Worm (Caenorhabditis elegans) whole organism, midembryonic: Measurements from ENCODE around the gene fil-1.

ENCODE experiments used
- T22C8.4 ChIP-seq: fragments of 200-800 bp; sonication (Bioruptor generic); IDR thresholded peaks from 2 replicates; pipeline ENCODE4 v1.3.6; 2022; ENCODE audit warnings: missing genetic modification characterization, missing compliant biosample characterization
- cog-1 ChIP-seq: sonication (generic microtip); optimal IDR thresholded peaks from 2 replicates; lab custom pipeline; 2016; ENCODE audit warnings: missing genetic modification characterization, missing compliant biosample characterization
- flt-1 ChIP-seq: fragments of 200-800 bp; sonication (Bioruptor generic); IDR thresholded peaks from 2 replicates; pipeline ENCODE4 v1.3.6; 2022; ENCODE audit warnings: missing genetic modification characterization, missing compliant biosample characterization
- klf-2 ChIP-seq: fragments of 200-800 bp; sonication (Bioruptor generic); conservative IDR thresholded peaks from 2 replicates; pipeline ENCODE4 v1.3.6; 2022; ENCODE audit warnings: missing genetic modification reagents, missing genetic modification characterization, missing compliant biosample characterization
- med-1 ChIP-seq: sonication (generic microtip); optimal IDR thresholded peaks from 2 replicates; lab custom pipeline; 2017; ENCODE audit warnings: missing genetic modification characterization, mild to moderate bottlenecking, missing compliant biosample characterization, antibody characterized with exemption, missing genetic modification reagents; ENCODE audit not compliant: insufficient read depth
- ref-1 ChIP-seq: fragments of 200-800 bp; sonication (Bioruptor generic); conservative IDR thresholded peaks from 2 replicates; pipeline ENCODE4 v1.3.6; 2022; ENCODE audit warnings: missing genetic modification reagents, missing genetic modification characterization, missing compliant biosample characterization
- tab-1 ChIP-seq: fragments of 200-800 bp; sonication (Bioruptor generic); IDR thresholded peaks from 2 replicates; pipeline ENCODE4 v1.3.6; 2022; ENCODE audit warnings: missing genetic modification characterization, missing compliant biosample characterization
- ztf-23 ChIP-seq: fragments of 200-800 bp; sonication (Bioruptor generic); IDR thresholded peaks from 2 replicates; pipeline ENCODE4 v1.3.6; 2022; ENCODE audit warnings: missing genetic modification reagents, missing genetic modification characterization, missing compliant biosample characterization
- ztf-29 ChIP-seq: fragments of 200-800 bp; sonication (Bioruptor generic); IDR thresholded peaks from 2 replicates; pipeline ENCODE4 v1.3.6; 2022; ENCODE audit warnings: missing genetic modification reagents, missing genetic modification characterization, missing compliant biosample characterization

The fil-1 gene

ce11 chrV:14993620-14994019 is at the start of gene fil-1:
Gene fil-1, plus strand, starts transcription at chrV:14993838.
- TF ChIP-seq T22C8.4 (GFP tag; lab: Robert Waterston, UW) (no peak), ztf-29 (GFP tag; lab: Robert Waterston, UW) (no peak), flt-1 (GFP tag; lab: Robert Waterston, UW) (no peak), tab-1 (no peak), cog-1 (tag; lab: Kevin White, UChicago) (no peak), klf-2 (GFP tag; lab: Robert Waterston, UW) (no peak), med-1 (GFP tag; lab: Kevin White, UChicago) (no peak), ztf-23 (GFP tag; lab: Robert Waterston, UW) (no peak), ref-1 (no peak)

ce11 chrV:14945124-14945523 is 48.5 kb upstream of the fil-1 start:
- TF ChIP-seq flt-1 (GFP tag; lab: Robert Waterston, UW) (no peak), med-1 (GFP tag; lab: Kevin White, UChicago) (no peak), T22C8.4 (GFP tag; lab: Robert Waterston, UW) (peak; percentile 78)

ce11 chrV:14945697-14946096 is 47.9 kb upstream of the fil-1 start, which contains the start of gene C30G7.3:
Gene C30G7.3, minus strand, starts transcription at chrV:14945704.
- TF ChIP-seq tab-1 = no peak
- TF ChIP-seq cog-1 (tag; lab: Kevin White, UChicago) = no peak
- TF ChIP-seq flt-1 (GFP tag; lab: Robert Waterston, UW) = no peak
- no peak for TF ChIP-seq ref-1
- no peak for TF ChIP-seq T22C8.4 (GFP tag; lab: Robert Waterston, UW)

- TF ChIP-seq med-1 (GFP tag; lab: Kevin White, UChicago) (no peak), cog-1 (tag; lab: Kevin White, UChicago) (no peak), klf-2 (GFP tag; lab: Robert Waterston, UW) (no peak), flt-1 (GFP tag; lab: Robert Waterston, UW) (no peak), ztf-29 (GFP tag; lab: Robert Waterston, UW) (no peak), tab-1 (no peak), ref-1 (no peak), T22C8.4 (GFP tag; lab: Robert Waterston, UW) (no peak), ztf-23 (GFP tag; lab: Robert Waterston, UW) (no peak)
Observed at ce11 chrV:14947022-14947421, 46.6 kb upstream of the fil-1 start, which contains the start of gene C30G7.4. Gene C30G7.4, minus strand, starts transcription at chrV:14947122.

ce11 chrV:14948566-14948965 is 45.1 kb upstream of the fil-1 start:
- TF ChIP-seq ztf-23 (GFP tag; lab: Robert Waterston, UW) (no peak), ref-1 (no peak)

- no peak for TF ChIP-seq T22C8.4 (GFP tag; lab: Robert Waterston, UW)
- no peak for TF ChIP-seq tab-1
- TF ChIP-seq ref-1 = no peak
- TF ChIP-seq med-1 (GFP tag; lab: Kevin White, UChicago) = no peak
- TF ChIP-seq klf-2 (GFP tag; lab: Robert Waterston, UW) = no peak
- no peak for TF ChIP-seq ztf-29 (GFP tag; lab: Robert Waterston, UW)
- TF ChIP-seq ztf-23 (GFP tag; lab: Robert Waterston, UW) = no peak
- TF ChIP-seq flt-1 (GFP tag; lab: Robert Waterston, UW) = no peak
- no peak for TF ChIP-seq cog-1 (tag; lab: Kevin White, UChicago)
Observed at ce11 chrV:14949477-14949876, 44.2 kb upstream of the fil-1 start, which contains the start of gene hil-1. Gene hil-1, plus strand, starts transcription at chrV:14949777.

ce11 chrV:14954633-14955032 is 39.0 kb upstream of the fil-1 start, which contains the start of gene C30G7.5:
Gene C30G7.5, minus strand, starts transcription at chrV:14954733.
- TF ChIP-seq flt-1 (GFP tag; lab: Robert Waterston, UW) = no peak
- no peak for TF ChIP-seq ref-1
- TF ChIP-seq T22C8.4 (GFP tag; lab: Robert Waterston, UW) = no peak
- no peak for TF ChIP-seq med-1 (GFP tag; lab: Kevin White, UChicago)
- no peak for TF ChIP-seq cog-1 (tag; lab: Kevin White, UChicago)
- TF ChIP-seq klf-2 (GFP tag; lab: Robert Waterston, UW) = no peak
- no peak for TF ChIP-seq ztf-23 (GFP tag; lab: Robert Waterston, UW)
- TF ChIP-seq ztf-29 (GFP tag; lab: Robert Waterston, UW) = no peak
- TF ChIP-seq tab-1 = no peak

ce11 chrV:14955676-14956075 is 38.0 kb upstream of the fil-1 start, which contains the start of gene F02D8.9:
Gene F02D8.9, minus strand, starts transcription at chrV:14955776.
- no peak for TF ChIP-seq T22C8.4 (GFP tag; lab: Robert Waterston, UW)
- no peak for TF ChIP-seq ztf-29 (GFP tag; lab: Robert Waterston, UW)
- TF ChIP-seq cog-1 (tag; lab: Kevin White, UChicago) = no peak
- TF ChIP-seq med-1 (GFP tag; lab: Kevin White, UChicago) = no peak
- TF ChIP-seq ztf-23 (GFP tag; lab: Robert Waterston, UW) = no peak
- no peak for TF ChIP-seq tab-1
- TF ChIP-seq klf-2 (GFP tag; lab: Robert Waterston, UW) = no peak
- no peak for TF ChIP-seq flt-1 (GFP tag; lab: Robert Waterston, UW)
- TF ChIP-seq ref-1 = no peak

ce11 chrV:14971136-14971535 is 22.5 kb upstream of the fil-1 start, which contains the start of gene nlp-59:
Gene nlp-59, plus strand, starts transcription at chrV:14971436.
- no peak for TF ChIP-seq klf-2 (GFP tag; lab: Robert Waterston, UW)
- TF ChIP-seq T22C8.4 (GFP tag; lab: Robert Waterston, UW) = no peak
- TF ChIP-seq ztf-23 (GFP tag; lab: Robert Waterston, UW) = no peak
- no peak for TF ChIP-seq ztf-29 (GFP tag; lab: Robert Waterston, UW)
- TF ChIP-seq ref-1 = no peak
- TF ChIP-seq tab-1 = no peak

ce11 chrV:14978205-14978751 is 15.4 kb upstream of the fil-1 start, which contains the start of the genes grd-12 and F02D8.1:
Gene grd-12, plus strand, starts transcription at chrV:14978505.
Gene F02D8.1, minus strand, starts transcription at chrV:14978701.
- TF ChIP-seq flt-1 (GFP tag; lab: Robert Waterston, UW) (no peak), ref-1 (no peak), T22C8.4 (GFP tag; lab: Robert Waterston, UW) (no peak), tab-1 (no peak), ztf-23 (GFP tag; lab: Robert Waterston, UW) (no peak), med-1 (GFP tag; lab: Kevin White, UChicago) (no peak), cog-1 (tag; lab: Kevin White, UChicago) (no peak), klf-2 (GFP tag; lab: Robert Waterston, UW) (no peak), ztf-29 (GFP tag; lab: Robert Waterston, UW) (no peak)
